Worm (Caenorhabditis elegans) whole organism, late embryonic: ENCODE data around the gene ifta-1.

Experiments used
- C08G9.2 ChIP-seq: sonication (generic microtip); optimal IDR thresholded peaks from 2 replicates; lab custom pipeline; 2016; ENCODE audit warnings: mild to moderate bottlenecking, missing genetic modification characterization, moderate library complexity, missing compliant biosample characterization
- nfya-1 ChIP-seq: sonication (generic microtip); optimal IDR thresholded peaks from 2 replicates; lab custom pipeline; 2017; ENCODE audit warnings: missing genetic modification characterization, mild to moderate bottlenecking, missing compliant biosample characterization, antibody characterized with exemption, moderate library complexity
- nhr-11 ChIP-seq: fragments of 150-350 bp; optimal IDR thresholded peaks from 2 replicates; lab custom pipeline; 2014; ENCODE audit warnings: missing biosample characterization, missing genetic modification characterization
- pha-4 ChIP-seq: fragments of 150-350 bp; optimal IDR thresholded peaks from 2 replicates; lab custom pipeline; 2018; ENCODE audit warnings: missing biosample characterization, missing genetic modification reagents, missing genetic modification characterization

DNA sequence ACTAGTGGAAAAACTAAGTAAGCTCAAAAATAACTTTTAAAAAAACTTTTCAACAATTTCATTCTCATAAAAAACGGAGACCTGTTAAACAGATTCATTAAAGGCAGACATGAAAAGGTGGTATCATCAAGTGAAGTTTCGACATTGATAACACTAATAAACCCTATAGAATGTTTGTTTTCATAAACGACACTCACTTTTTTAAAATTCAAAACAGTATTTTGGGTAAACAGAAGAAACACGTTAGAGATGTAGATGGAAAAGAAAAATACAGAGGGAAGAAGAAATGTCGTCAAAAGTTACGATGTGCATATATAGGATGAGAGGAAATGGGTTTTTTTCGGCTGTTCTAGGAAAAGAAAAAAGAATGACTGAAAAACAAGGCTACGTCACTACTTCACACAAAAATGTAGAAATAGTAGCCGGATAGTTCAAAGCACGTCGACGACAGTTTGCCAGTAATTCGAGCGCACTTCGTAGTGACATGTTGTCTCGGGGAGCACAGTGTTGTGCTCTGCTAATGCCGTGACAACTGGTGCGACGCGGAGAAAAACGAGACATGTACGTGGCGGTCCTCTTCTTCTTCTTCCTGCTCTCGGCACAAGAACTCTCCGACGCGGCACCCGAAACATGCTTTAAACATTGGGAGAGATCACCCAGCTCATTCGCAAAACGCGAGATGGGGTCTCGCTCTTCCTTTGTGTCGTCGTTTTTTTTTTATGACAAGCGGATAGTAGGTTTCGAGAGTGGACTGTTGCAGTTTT lies 43.3 kb downstream of the ifta-1 start:
- TF ChIP-seq pha-4 (no peak), nfya-1 (tag; lab: Kevin White, UChicago) (no peak), nhr-11 (no peak), C08G9.2 (tag; lab: Kevin White, UChicago) (no peak)
